Worm (Caenorhabditis elegans): ENCODE data around the gene pmk-3.

pmk-3 gene

ce11 chrIV:8171376-8171775 lies 32.4 kb downstream of the pmk-3 start:
- TF ChIP-seq nhr-25 (tag; optimal IDR thresholded peaks at IDR 0.05) (peak; percentile 21), lin-39 (tag; optimal IDR thresholded peaks at IDR 0.05) (no peak)

- no peak for TF ChIP-seq eor-1 (tag; optimal IDR thresholded peaks at IDR 0.05)
- TF ChIP-seq egl-5 (tag; optimal IDR thresholded peaks at IDR 0.05) = no peak
- no peak for TF ChIP-seq pqm-1 (tag; optimal IDR thresholded peaks at IDR 0.05)
- TF ChIP-seq ama-1 (optimal IDR thresholded peaks at IDR 0.05) = no peak
- no peak for TF ChIP-seq fkh-2 (tag; optimal IDR thresholded peaks at IDR 0.05)
- TF ChIP-seq snpc-4 (tag; optimal IDR thresholded peaks at IDR 0.05) = no peak
- no peak for TF ChIP-seq nhr-67 (tag; optimal IDR thresholded peaks at IDR 0.05)
- no peak for TF ChIP-seq R02D3.7 (tag; optimal IDR thresholded peaks at IDR 0.05)
- TF ChIP-seq elt-3 (tag; optimal IDR thresholded peaks at IDR 0.05) = no peak
- no peak for TF ChIP-seq nhr-76 (tag; optimal IDR thresholded peaks at IDR 0.05)
- TF ChIP-seq nfya-1 (tag; optimal IDR thresholded peaks at IDR 0.05; ENCODE audit: insufficient read depth) = no peak
- no peak for TF ChIP-seq ztf-11 (tag; optimal IDR thresholded peaks at IDR 0.05)
Measured at ce11 chrIV:8173610-8174009, 34.6 kb downstream of the pmk-3 start.

DNA sequence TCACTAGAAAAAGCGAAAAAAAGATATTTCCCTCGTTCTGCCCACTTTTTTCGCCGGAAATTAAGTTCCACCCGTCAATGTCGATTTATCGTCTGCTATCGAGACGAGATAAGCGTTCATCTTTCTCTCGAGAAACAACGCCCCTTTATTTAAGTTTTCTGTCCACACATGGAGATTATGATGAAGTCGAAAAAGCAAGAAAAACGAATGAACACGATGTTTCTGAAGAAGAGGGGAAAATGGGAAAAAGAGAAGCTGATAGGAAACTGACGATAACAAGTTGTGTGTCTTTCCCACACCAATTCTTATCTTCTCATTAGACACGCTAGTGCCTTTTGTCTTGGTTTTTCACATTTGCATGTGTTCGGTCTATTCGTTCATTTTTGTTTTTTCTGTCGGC lies 35.8 kb downstream of the pmk-3 start:
- no peak for TF ChIP-seq tbx-2 (tag; optimal IDR thresholded peaks at IDR 0.05)
- TF ChIP-seq elt-2 (tag; optimal IDR thresholded peaks at IDR 0.05) = peak; percentile 80
- peak; percentile 41 for TF ChIP-seq pqm-1 (tag; optimal IDR thresholded peaks at IDR 0.05)

- TF ChIP-seq elt-1 (tag; optimal IDR thresholded peaks at IDR 0.05) (peak; percentile 82), nhr-25 (tag; optimal IDR thresholded peaks at IDR 0.05) (no peak), nhr-43 (tag; optimal IDR thresholded peaks at IDR 0.05; ENCODE audit: poor library complexity, severe bottlenecking) (no peak), aly-2 (tag; optimal IDR thresholded peaks at IDR 0.05) (no peak), nhr-28 (tag; optimal IDR thresholded peaks at IDR 0.05) (no peak), lin-15B (tag; optimal IDR thresholded peaks at IDR 0.05) (no peak), nhr-76 (tag; optimal IDR thresholded peaks at IDR 0.05) (no peak), pha-4 (tag; optimal IDR thresholded peaks at IDR 0.05) (no peak)
Measured at ce11 chrIV:8175686-8176532, 36.9 kb downstream of the pmk-3 start, which contains the start of gene pct-1. TSS of gene pct-1 (plus strand) at chrIV:8176482.

DNA sequence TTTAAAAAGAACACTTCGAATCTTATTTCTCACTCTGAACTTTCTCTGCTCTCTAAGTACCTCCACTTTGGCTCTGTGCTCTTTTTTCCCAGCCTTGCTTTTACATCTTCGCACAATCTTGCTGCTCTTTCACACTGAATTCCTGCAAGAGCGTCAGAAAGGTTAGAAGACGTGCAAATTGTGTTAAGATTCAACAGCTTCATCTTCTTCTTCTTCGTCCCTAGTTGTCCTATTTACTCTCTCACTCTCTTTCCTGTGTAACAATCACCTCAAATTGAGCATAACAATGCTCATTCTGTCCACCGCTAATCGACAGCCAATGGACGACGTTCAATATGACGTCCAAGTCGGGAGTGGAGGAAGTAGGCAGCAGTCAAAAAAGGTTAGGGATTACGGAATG lies 42.4 kb downstream of the pmk-3 start:
- TF ChIP-seq nfya-1 (tag; optimal IDR thresholded peaks at IDR 0.05; ENCODE audit: insufficient read depth) (peak; percentile 27), fkh-10 (GFP tag; optimal IDR thresholded peaks at IDR 0.05) (peak; percentile 80), unc-39 (tag; optimal IDR thresholded peaks at IDR 0.05) (no peak)

DNA sequence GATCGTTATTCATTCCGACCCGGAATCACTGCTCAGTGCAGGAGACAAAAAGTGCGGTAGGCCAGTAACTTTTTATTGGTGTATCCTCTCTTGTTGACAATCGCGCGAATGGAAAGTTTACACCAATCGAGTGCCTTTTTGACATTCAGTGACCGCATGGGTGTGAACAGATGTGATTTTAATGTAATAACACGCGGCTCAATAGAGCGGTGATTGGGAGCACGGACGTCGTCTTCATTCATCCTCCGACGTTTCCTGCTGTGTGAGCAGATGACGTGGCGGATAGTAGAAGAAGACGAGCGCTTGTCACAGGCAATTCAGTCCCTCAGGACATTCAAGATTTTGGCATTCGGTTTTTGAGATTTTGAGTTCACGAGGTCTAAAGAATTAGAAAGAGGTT lies 43.5 kb downstream of the pmk-3 start:
- TF ChIP-seq nhr-23 (tag; optimal IDR thresholded peaks at IDR 0.05) = no peak
- no peak for TF ChIP-seq egl-27 (tag; optimal IDR thresholded peaks at IDR 0.05)
- TF ChIP-seq pqm-1 (tag; optimal IDR thresholded peaks at IDR 0.05) = no peak
- TF ChIP-seq nhr-12 (tag; optimal IDR thresholded peaks at IDR 0.05) = no peak
- no peak for TF ChIP-seq sea-2 (GFP tag; optimal IDR thresholded peaks at IDR 0.05)
- TF ChIP-seq nhr-43 (tag; optimal IDR thresholded peaks at IDR 0.05; ENCODE audit: poor library complexity, severe bottlenecking) = no peak
- TF ChIP-seq elt-3 (tag; optimal IDR thresholded peaks at IDR 0.05) = no peak
- no peak for TF ChIP-seq jun-1 (tag; optimal IDR thresholded peaks at IDR 0.05)
- no peak for TF ChIP-seq elt-1 (tag; optimal IDR thresholded peaks at IDR 0.05)
- no peak for TF ChIP-seq ztf-11 (tag; optimal IDR thresholded peaks at IDR 0.05)
- TF ChIP-seq lin-39 (tag; optimal IDR thresholded peaks at IDR 0.05) = peak; percentile 26
- no peak for TF ChIP-seq lin-15B (tag; optimal IDR thresholded peaks at IDR 0.05)
- TF ChIP-seq mdl-1 (tag; optimal IDR thresholded peaks at IDR 0.05) = no peak
- TF ChIP-seq lsy-12 (tag; optimal IDR thresholded peaks at IDR 0.05) = peak; percentile 15

All from whole organism, L3 larva.